Worm (Caenorhabditis elegans): ENCODE results near the gene C02F5.5.
A peak's percentile ranks its signal among the peaks of the same experiment; 100 is the strongest.

Gene C02F5.5

DNA sequence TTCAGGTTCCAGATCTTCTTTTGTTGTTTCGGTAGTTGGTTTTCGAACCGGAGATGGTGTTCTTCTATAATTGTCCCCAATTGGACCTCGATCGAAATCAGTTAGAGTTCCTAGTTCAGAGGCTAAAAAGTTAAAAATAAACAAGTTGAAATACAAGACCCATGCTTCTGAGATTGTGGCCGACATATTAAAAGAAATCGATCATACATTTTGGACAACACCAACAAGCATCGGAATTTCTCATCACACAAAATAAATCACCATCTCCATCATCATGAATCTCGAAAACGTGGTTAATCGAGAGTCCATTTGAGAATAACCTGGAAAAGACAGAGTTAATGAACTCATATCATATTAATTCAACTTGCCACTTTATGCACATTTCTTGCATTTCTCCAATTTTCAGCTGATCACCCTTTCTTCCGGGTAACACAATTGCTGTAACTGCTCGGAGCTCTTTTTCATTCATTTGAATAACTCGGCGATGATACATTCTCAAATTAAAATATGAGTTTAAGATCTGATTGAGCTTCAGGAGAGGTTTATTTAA, 35.8 kb downstream of the C02F5.5 start, which contains the start of the genes mps-4 and F09G8.10:
TSS of gene mps-4 (minus strand) at position 101 of the 550 bp plus-strand sequence.
TSS of gene F09G8.10 (minus strand) at position 500 of the 550 bp plus-strand sequence.
- no peak for TF ChIP-seq elt-1 (tag; optimal IDR thresholded peaks at IDR 0.05)
- TF ChIP-seq snpc-4 (tag; optimal IDR thresholded peaks at IDR 0.05) = no peak
- TF ChIP-seq nhr-6 (tag; optimal IDR thresholded peaks at IDR 0.05) = no peak
- TF ChIP-seq nhr-23 (tag; optimal IDR thresholded peaks at IDR 0.05) = no peak
- TF ChIP-seq skn-1 (tag; optimal IDR thresholded peaks at IDR 0.05) = no peak
- no peak for TF ChIP-seq ztf-1 (GFP tag; conservative IDR thresholded peaks at IDR 0.05)
- no peak for TF ChIP-seq mab-5 (tag; optimal IDR thresholded peaks at IDR 0.05)
- TF ChIP-seq fos-1 (tag; optimal IDR thresholded peaks at IDR 0.05) = no peak
- no peak for TF ChIP-seq crh-2 (tag; optimal IDR thresholded peaks at IDR 0.05)
- no peak for TF ChIP-seq ceh-82 (tag; optimal IDR thresholded peaks at IDR 0.05)
- TF ChIP-seq sma-3 (GFP tag; optimal IDR thresholded peaks at IDR 0.05) = no peak

- TF ChIP-seq ama-1 (optimal IDR thresholded peaks at IDR 0.05) (no peak), mbf-1 (tag; optimal IDR thresholded peaks at IDR 0.05) (no peak), fos-1 (tag; optimal IDR thresholded peaks at IDR 0.05) (no peak), unc-39 (tag; optimal IDR thresholded peaks at IDR 0.05) (no peak), nhr-10 (tag; optimal IDR thresholded peaks at IDR 0.05) (no peak), snpc-4 (tag; optimal IDR thresholded peaks at IDR 0.05) (no peak), nhr-6 (tag; optimal IDR thresholded peaks at IDR 0.05) (no peak), mab-5 (tag; optimal IDR thresholded peaks at IDR 0.05) (no peak), peb-1 (tag; optimal IDR thresholded peaks at IDR 0.05) (no peak), unc-62 (GFP tag; optimal IDR thresholded peaks at IDR 0.05) (no peak), nhr-129 (tag; optimal IDR thresholded peaks at IDR 0.05) (no peak)
Measured at ce11 chrIII:8275871-8276270, 39.9 kb downstream of the C02F5.5 start, which contains the start of gene clec-160. TSS of gene clec-160 (minus strand) at chrIII:8275971.

DNA sequence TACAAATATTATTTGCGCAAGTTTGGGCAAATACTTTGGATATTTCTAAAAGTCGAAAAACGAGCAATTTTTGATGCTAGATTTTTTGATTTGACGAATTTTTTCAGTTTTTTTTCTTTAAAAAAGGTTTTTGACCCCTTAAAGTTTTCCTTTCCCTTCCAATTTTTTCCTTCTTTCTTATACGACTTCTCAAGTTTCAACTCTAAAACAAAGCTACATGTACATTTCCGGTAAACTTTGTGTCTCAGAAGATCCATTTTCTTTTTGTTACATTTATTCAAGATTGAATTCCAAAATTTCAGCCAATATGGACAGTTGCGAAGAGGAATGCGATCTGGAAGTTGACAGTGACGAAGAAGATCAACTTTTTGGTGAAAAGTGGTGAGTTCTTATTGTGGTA, 42.8 kb downstream of the C02F5.5 start, which contains the start of gene mig-10:
TSS of gene mig-10 (plus strand) at position 301 of the 400 bp plus-strand sequence.
- TF ChIP-seq nhr-77 (tag; optimal IDR thresholded peaks at IDR 0.05) (no peak), mab-5 (tag; optimal IDR thresholded peaks at IDR 0.05) (no peak), sma-3 (GFP tag; optimal IDR thresholded peaks at IDR 0.05) (no peak), egl-27 (tag; optimal IDR thresholded peaks at IDR 0.05) (no peak), lin-11 (tag; optimal IDR thresholded peaks at IDR 0.05) (no peak), lin-39 (tag; optimal IDR thresholded peaks at IDR 0.05) (no peak), ztf-1 (GFP tag; conservative IDR thresholded peaks at IDR 0.05) (no peak), zag-1 (tag; optimal IDR thresholded peaks at IDR 0.05) (no peak), sma-9 (GFP tag; optimal IDR thresholded peaks at IDR 0.05) (no peak), sma-9 (tag; optimal IDR thresholded peaks at IDR 0.05) (no peak), lin-13 (GFP tag; optimal IDR thresholded peaks at IDR 0.05) (no peak), F13H6.1 (tag; optimal IDR thresholded peaks at IDR 0.05) (no peak), nhr-23 (tag; optimal IDR thresholded peaks at IDR 0.05) (no peak), ZK546.5 (tag; optimal IDR thresholded peaks at IDR 0.05) (no peak)

DNA sequence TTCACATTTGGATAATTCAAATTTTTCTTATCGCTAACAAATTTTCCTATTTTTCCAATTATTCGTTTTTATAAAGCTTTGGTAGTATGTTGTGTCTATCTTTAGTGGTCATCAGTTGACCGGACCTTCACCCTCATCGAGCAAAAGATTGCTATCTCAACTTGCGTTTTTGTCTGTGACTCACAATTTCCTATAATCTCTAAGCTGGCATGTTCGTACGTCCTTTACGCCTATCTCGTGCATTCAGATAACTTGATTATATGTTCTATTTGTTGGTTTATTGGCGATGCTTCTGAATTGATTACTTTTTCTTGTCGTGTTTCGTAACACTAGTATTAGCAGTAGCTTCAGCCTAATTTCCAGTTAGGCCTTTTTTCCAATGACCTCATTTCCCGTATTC, 43.6 kb downstream of the C02F5.5 start:
- TF ChIP-seq dmd-4 (tag; optimal IDR thresholded peaks at IDR 0.05) (no peak), ztf-1 (GFP tag; conservative IDR thresholded peaks at IDR 0.05) (no peak), sem-4 (tag; optimal IDR thresholded peaks at IDR 0.05) (no peak), nhr-25 (tag; optimal IDR thresholded peaks at IDR 0.05) (no peak), fos-1 (tag; optimal IDR thresholded peaks at IDR 0.05) (no peak), sma-3 (GFP tag; optimal IDR thresholded peaks at IDR 0.05) (no peak), nhr-23 (tag; optimal IDR thresholded peaks at IDR 0.05) (no peak), lin-11 (tag; optimal IDR thresholded peaks at IDR 0.05) (no peak), F13H6.1 (tag; optimal IDR thresholded peaks at IDR 0.05) (no peak), mdl-1 (tag; optimal IDR thresholded peaks at IDR 0.05) (no peak), ceh-16 (tag; optimal IDR thresholded peaks at IDR 0.05) (no peak), mbf-1 (tag; optimal IDR thresholded peaks at IDR 0.05) (no peak)

DNA sequence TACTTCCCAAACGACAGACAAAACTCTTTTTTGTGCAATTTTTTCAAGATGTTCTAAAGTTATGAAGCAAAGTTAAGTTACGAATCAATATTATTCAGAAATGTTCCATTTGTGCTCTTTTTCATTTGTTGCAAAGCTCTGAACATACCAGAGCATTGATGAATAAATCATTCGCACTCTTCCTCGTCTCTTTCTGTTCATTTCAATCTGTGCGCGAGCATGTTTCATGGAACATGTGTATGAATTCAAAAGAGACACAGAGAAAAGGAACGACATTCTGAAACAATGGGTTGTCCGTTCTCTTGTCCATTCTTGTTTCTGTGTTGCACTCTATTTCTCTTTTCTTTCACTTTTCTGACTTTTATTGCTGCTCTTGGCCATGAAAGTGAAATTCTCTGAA, 44.4 kb downstream of the C02F5.5 start:
- TF ChIP-seq alr-1 (tag; optimal IDR thresholded peaks at IDR 0.05) = no peak
- TF ChIP-seq C34F6.9 (tag; optimal IDR thresholded peaks at IDR 0.05) = peak; percentile 1
- TF ChIP-seq nhr-21 (tag; optimal IDR thresholded peaks at IDR 0.05) = no peak
